Worm (Caenorhabditis elegans): Measurements from ENCODE around the gene T21B6.3.

- no peak for TF ChIP-seq elt-1 (tag; optimal IDR thresholded peaks at IDR 0.05)
- no peak for TF ChIP-seq unc-62 (GFP tag; optimal IDR thresholded peaks at IDR 0.05)
- no peak for TF ChIP-seq nhr-12 (tag; optimal IDR thresholded peaks at IDR 0.05)
- TF ChIP-seq lsy-2 (tag; optimal IDR thresholded peaks at IDR 0.05) = no peak
- TF ChIP-seq nhr-237 (tag; optimal IDR thresholded peaks at IDR 0.05) = no peak
- TF ChIP-seq snpc-4 (tag; optimal IDR thresholded peaks at IDR 0.05) = no peak
- no peak for TF ChIP-seq nhr-11 (tag; optimal IDR thresholded peaks at IDR 0.05)
- TF ChIP-seq lin-11 (tag; optimal IDR thresholded peaks at IDR 0.05) = no peak
- no peak for TF ChIP-seq ztf-4 (tag; optimal IDR thresholded peaks at IDR 0.05)
- no peak for TF ChIP-seq unc-39 (tag; optimal IDR thresholded peaks at IDR 0.05)
- no peak for TF ChIP-seq egl-27 (tag; optimal IDR thresholded peaks at IDR 0.05)
- no peak for TF ChIP-seq peb-1 (tag; optimal IDR thresholded peaks at IDR 0.05)
- TF ChIP-seq sem-4 (tag; optimal IDR thresholded peaks at IDR 0.05) = no peak
- no peak for TF ChIP-seq ama-1 (optimal IDR thresholded peaks at IDR 0.05)
Measured at ce11 chrX:10981374-10981773, 32.6 kb upstream of the T21B6.3 start.

All from whole organism, L2 larva.